Worm (Caenorhabditis elegans) whole organism, L4/young adult: ENCODE data around the gene srv-16.

Experiments
- W03F9.2 ChIP-seq: fragments of 150-350 bp; optimal IDR thresholded peaks from 2 replicates; lab custom pipeline; 2014; ENCODE audit warnings: missing biosample characterization, missing genetic modification characterization
- dao-5 ChIP-seq: sonication (generic microtip); optimal IDR thresholded peaks from 2 replicates; lab custom pipeline; 2016; ENCODE audit warnings: missing genotype, missing genetic modification characterization, moderate library complexity, missing compliant biosample characterization
- him-1 ChIP-seq: sonication (generic microtip); optimal IDR thresholded peaks from 2 replicates; lab custom pipeline; 2016; ENCODE audit warnings: missing genotype, missing genetic modification reagents, missing genetic modification characterization, missing compliant biosample characterization

- no peak for TF ChIP-seq dao-5 (tag; lab: Kevin White, UChicago)
- TF ChIP-seq him-1 (tag; lab: Kevin White, UChicago), result no peak
- no peak for TF ChIP-seq W03F9.2 (tag; lab: Kevin White, UChicago)
These were observed 32.6 kb downstream of the srv-16 start, which contains the start of gene Y105C5B.5 for ce11 chrIV:15901123-15901522.
